Worm (Caenorhabditis elegans) whole organism, early embryonic: Measurements from ENCODE around the gene clec-238.
"Not testable (repeated sequence)": the region's sequence is repeated elsewhere in the genome, so short reads cannot be mapped to it uniquely, and the experiment has no call there.

Experiments
- B0310.2 ChIP-seq: sonication (generic microtip); optimal IDR thresholded peaks from 2 replicates; lab custom pipeline; 2016; ENCODE audit warnings: mild to moderate bottlenecking, missing genetic modification characterization, missing compliant biosample characterization
- F13C5.2 ChIP-seq: sonication (generic microtip); optimal IDR thresholded peaks from 2 replicates; lab custom pipeline; 2017; ENCODE audit warnings: mild to moderate bottlenecking, missing genetic modification characterization, inconsistent platforms, missing compliant biosample characterization
- ama-1 ChIP-seq: fragments of 150-350 bp; optimal IDR thresholded peaks from 2 replicates; lab custom pipeline; 2014
- ets-7 ChIP-seq: sonication (generic microtip); optimal IDR thresholded peaks from 2 replicates; lab custom pipeline; 2016; ENCODE audit warnings: missing genotype, missing genetic modification characterization, missing compliant biosample characterization
- pes-1 ChIP-seq: fragments of 200-800 bp; sonication (Bioruptor generic); IDR thresholded peaks from 2 replicates; pipeline ENCODE4 v1.3.6; 2022; ENCODE audit warnings: missing genetic modification reagents, missing genetic modification characterization, missing compliant biosample characterization

DNA sequence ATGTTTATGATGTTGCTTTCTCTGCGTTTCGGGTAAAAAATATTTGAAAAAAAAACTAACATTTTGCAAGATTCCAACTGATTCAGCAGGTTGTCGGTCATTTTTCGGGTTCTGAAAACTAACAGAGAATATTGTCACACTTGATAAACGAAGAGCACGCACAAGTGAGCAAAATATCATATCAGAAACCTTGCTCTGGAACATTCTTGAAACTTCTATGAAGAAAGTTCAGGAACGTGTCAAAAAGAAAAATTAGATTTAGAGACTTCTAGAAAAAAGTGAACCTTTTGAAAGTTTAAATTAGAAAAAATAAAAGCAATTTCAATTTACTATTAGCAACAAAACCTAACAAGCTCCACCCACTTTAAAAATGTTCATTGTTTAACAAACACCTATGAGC, 3.6 kb upstream of the clec-238 start, which contains the start of gene fbxa-112:
- not testable (repeated sequence) for TF ChIP-seq ama-1 (lab: Kevin White, UChicago); F13C5.2 (tag; lab: Kevin White, UChicago); B0310.2; pes-1 (GFP tag; lab: Robert Waterston, UW); ets-7 (tag; lab: Kevin White, UChicago)
